Worm (Caenorhabditis elegans) whole organism, L4 larva: Measurements from ENCODE around the gene sod-4.

ENCODE experiments used
- D1046.2 ChIP-seq: fragments of 200-800 bp; sonication (Bioruptor generic); IDR thresholded peaks from 2 replicates; pipeline ENCODE4 v1.3.6; 2022; ENCODE audit warnings: missing genetic modification characterization, missing compliant biosample characterization
- F10B5.3 ChIP-seq: sonication (generic microtip); optimal IDR thresholded peaks from 2 replicates; lab custom pipeline; 2016; ENCODE audit warnings: mild to moderate bottlenecking, missing genetic modification characterization, missing compliant biosample characterization
- F26F4.8 ChIP-seq: fragments of 200-800 bp; sonication (Bioruptor generic); conservative IDR thresholded peaks from 2 replicates; pipeline ENCODE4 v1.3.6; 2022; ENCODE audit warnings: missing genetic modification characterization, missing compliant biosample characterization
- F49E8.2 ChIP-seq: sonication (generic microtip); optimal IDR thresholded peaks from 2 replicates; lab custom pipeline; 2016; ENCODE audit warnings: missing compliant biosample characterization, mild to moderate bottlenecking, missing genetic modification characterization, borderline replicate concordance
- R02D3.7 ChIP-seq: fragments of 150-350 bp; sonication (generic microtip); optimal IDR thresholded peaks from 3 replicates; lab custom pipeline; 2014; ENCODE audit warnings: missing biosample characterization, missing genetic modification characterization
- T20F7.1 ChIP-seq: fragments of 200-800 bp; sonication (Bioruptor generic); optimal IDR thresholded peaks from 2 replicates; lab custom pipeline; 2018; ENCODE audit warnings: mild to moderate bottlenecking, missing genetic modification characterization, missing compliant biosample characterization
- Y5F2A.4 ChIP-seq: fragments of 200-800 bp; sonication (Bioruptor generic); optimal IDR thresholded peaks from 2 replicates; lab custom pipeline; 2018; ENCODE audit warnings: mild to moderate bottlenecking, missing genetic modification characterization, missing compliant biosample characterization
- ZK546.5 ChIP-seq, 2 experiments: sonication (generic microtip); optimal IDR thresholded peaks; 2 replicates each; lab custom pipeline; 2017; ENCODE audit warnings: missing biosample characterization in 2 of 2, missing genetic modification characterization in 2 of 2
- ama-1 ChIP-seq: fragments of 150-350 bp; optimal IDR thresholded peaks from 2 replicates; lab custom pipeline; 2014; ENCODE audit warnings: inconsistent platforms, mixed read lengths
- ceh-20 ChIP-seq: fragments of 200-800 bp; sonication (Bioruptor generic); IDR thresholded peaks from 2 replicates; pipeline ENCODE4 v1.3.6; 2022; ENCODE audit warnings: missing genetic modification reagents, missing genetic modification characterization, missing compliant biosample characterization
- ceh-28 ChIP-seq: fragments of 150-350 bp; optimal IDR thresholded peaks from 2 replicates; lab custom pipeline; 2014; ENCODE audit warnings: missing biosample characterization, missing genetic modification reagents, missing genetic modification characterization
- ceh-44 ChIP-seq: fragments of 200-800 bp; sonication (Bioruptor generic); IDR thresholded peaks from 2 replicates; pipeline ENCODE4 v1.3.6; 2022; ENCODE audit warnings: missing genetic modification reagents, missing genetic modification characterization, missing compliant biosample characterization
- ceh-82 ChIP-seq: sonication (generic microtip); optimal IDR thresholded peaks from 2 replicates; lab custom pipeline; 2017; ENCODE audit warnings: missing biosample characterization, missing genetic modification characterization
- cey-2 ChIP-seq: sonication (generic microtip); optimal IDR thresholded peaks from 3 replicates; lab custom pipeline; 2017; ENCODE audit warnings: missing genetic modification characterization, mild to moderate bottlenecking, missing compliant biosample characterization, antibody characterized with exemption, borderline replicate concordance; ENCODE audit not compliant: insufficient read depth
- daf-16 ChIP-seq, 3 experiments: sonication (generic microtip); optimal IDR thresholded peaks; 2 replicates each; lab custom pipeline; 2016 to 2017; ENCODE audit warnings: missing genetic modification characterization in 3 of 3, missing genetic modification reagents in 3 of 3, mild to moderate bottlenecking in 2 of 3, missing compliant biosample characterization in 2 of 3, missing biosample characterization in 1 of 3, moderate library complexity in 1 of 3
- dmd-6 ChIP-seq: fragments of 200-800 bp; sonication (Bioruptor generic); IDR thresholded peaks from 2 replicates; pipeline ENCODE4 v1.3.6; 2022; ENCODE audit warnings: missing genetic modification reagents, missing genetic modification characterization, missing compliant biosample characterization
- dve-1 ChIP-seq: sonication (generic microtip); optimal IDR thresholded peaks from 2 replicates; lab custom pipeline; 2017; ENCODE audit warnings: antibody characterized with exemption, mild to moderate bottlenecking, missing genetic modification characterization, missing compliant biosample characterization; ENCODE audit not compliant: insufficient read depth
- egl-43 ChIP-seq: fragments of 200-800 bp; sonication (Bioruptor generic); IDR thresholded peaks from 2 replicates; pipeline ENCODE4 v1.3.6; 2022; ENCODE audit warnings: missing genetic modification reagents, missing genetic modification characterization, missing compliant biosample characterization
- gei-8 ChIP-seq: fragments of 200-800 bp; sonication (Bioruptor generic); optimal IDR thresholded peaks from 2 replicates; lab custom pipeline; 2018; ENCODE audit warnings: mild to moderate bottlenecking, missing genetic modification characterization, missing compliant biosample characterization
- hlh-11 ChIP-seq: fragments of 200-800 bp; sonication (Bioruptor generic); optimal IDR thresholded peaks from 2 replicates; lab custom pipeline; 2018; ENCODE audit warnings: mild to moderate bottlenecking, missing genetic modification characterization, missing compliant biosample characterization
- hlh-30 ChIP-seq: sonication (generic microtip); optimal IDR thresholded peaks from 2 replicates; lab custom pipeline; 2017; ENCODE audit warnings: antibody characterized with exemption, mild to moderate bottlenecking, missing genetic modification characterization, missing compliant biosample characterization; ENCODE audit not compliant: insufficient read depth
- lin-1 ChIP-seq: fragments of 200-800 bp; sonication (Bioruptor generic); IDR thresholded peaks from 2 replicates; pipeline ENCODE4 v1.3.6; 2022; ENCODE audit warnings: missing genetic modification reagents, missing genetic modification characterization, missing compliant biosample characterization
- lin-13 ChIP-seq: fragments of 150-350 bp; optimal IDR thresholded peaks from 2 replicates; lab custom pipeline; 2014; ENCODE audit warnings: missing biosample characterization, missing genetic modification reagents, missing genetic modification characterization
- lin-15B ChIP-seq: fragments of 150-350 bp; sonication (generic microtip); optimal IDR thresholded peaks from 3 replicates; lab custom pipeline; 2014; ENCODE audit warnings: missing biosample characterization, missing genetic modification characterization
- lin-39 ChIP-seq: fragments of 150-350 bp; optimal IDR thresholded peaks from 2 replicates; lab custom pipeline; 2014; ENCODE audit warnings: missing biosample characterization, missing genetic modification reagents, missing genetic modification characterization
- madf-5 ChIP-seq, 2 experiments: fragments of 200-800 bp; sonication (Bioruptor generic); IDR thresholded peaks; 2 replicates each; pipeline ENCODE4 v1.3.6; 2022; ENCODE audit warnings: missing compliant biosample characterization in 2 of 2, missing genetic modification characterization in 2 of 2
- madf-9 ChIP-seq: fragments of 200-800 bp; sonication (Bioruptor generic); conservative IDR thresholded peaks from 2 replicates; pipeline ENCODE4 v1.3.6; 2022; ENCODE audit warnings: missing genetic modification reagents, missing genetic modification characterization, missing compliant biosample characterization
- mdl-1 ChIP-seq, 2 experiments: fragments of 150-350 bp in 1 of 2; sonication (generic microtip) in 1 of 2; optimal IDR thresholded peaks; 2 replicates each; lab custom pipeline; 2014 to 2017; ENCODE audit warnings: missing biosample characterization in 2 of 2, missing genetic modification characterization in 2 of 2
- mdt-29 ChIP-seq: fragments of 200-800 bp; sonication (Bioruptor generic); IDR thresholded peaks from 2 replicates; pipeline ENCODE4 v1.3.6; 2022; ENCODE audit warnings: missing genetic modification reagents, missing genetic modification characterization, missing compliant biosample characterization
- mep-1 ChIP-seq: fragments of 150-350 bp; sonication (generic microtip); optimal IDR thresholded peaks from 3 replicates; lab custom pipeline; 2014; ENCODE audit warnings: missing biosample characterization, missing genetic modification characterization
- mes-2 ChIP-seq: sonication (generic microtip); optimal IDR thresholded peaks from 2 replicates; lab custom pipeline; 2016; ENCODE audit warnings: missing genotype, mild to moderate bottlenecking, missing genetic modification characterization, missing compliant biosample characterization; ENCODE audit not compliant: poor library complexity, severe bottlenecking
- nhr-10 ChIP-seq: fragments of 150-350 bp; optimal IDR thresholded peaks from 2 replicates; lab custom pipeline; 2014; ENCODE audit warnings: missing biosample characterization, missing genetic modification characterization
- nhr-102 ChIP-seq: sonication (generic microtip); optimal IDR thresholded peaks from 2 replicates; lab custom pipeline; 2016; ENCODE audit warnings: mild to moderate bottlenecking, missing genetic modification characterization, moderate library complexity, missing compliant biosample characterization
- nhr-41 ChIP-seq: fragments of 200-800 bp; sonication (Bioruptor generic); IDR thresholded peaks from 2 replicates; pipeline ENCODE4 v1.3.6; 2022; ENCODE audit warnings: missing genetic modification reagents, missing genetic modification characterization, missing compliant biosample characterization
- nhr-48 ChIP-seq: sonication (generic microtip); optimal IDR thresholded peaks from 2 replicates; lab custom pipeline; 2016; ENCODE audit warnings: mild to moderate bottlenecking, missing genetic modification characterization, missing compliant biosample characterization
- nhr-6 ChIP-seq: fragments of 150-350 bp; optimal IDR thresholded peaks from 2 replicates; lab custom pipeline; 2014; ENCODE audit warnings: missing biosample characterization, missing genetic modification characterization
- nhr-76 ChIP-seq: fragments of 150-350 bp; optimal IDR thresholded peaks from 2 replicates; lab custom pipeline; 2014; ENCODE audit warnings: missing biosample characterization, missing genetic modification characterization
- nhr-77 ChIP-seq: fragments of 150-350 bp; optimal IDR thresholded peaks from 2 replicates; lab custom pipeline; 2014; ENCODE audit warnings: missing biosample characterization, missing genetic modification characterization
- pha-4 ChIP-seq, 2 experiments: fragments of 150-350 bp in 1 of 2; fragments of 200-800 bp in 1 of 2; sonication (Bioruptor generic) in 1 of 2; IDR thresholded peaks in 1 of 2; optimal IDR thresholded peaks in 1 of 2; 2 replicates each; pipeline versions ENCODE4 v1.3.6 to Lab custom; 2014 to 2022; ENCODE audit warnings: missing genetic modification characterization in 2 of 2, missing genetic modification reagents in 2 of 2, missing biosample characterization in 1 of 2, missing compliant biosample characterization in 1 of 2
- rbr-2 ChIP-seq: sonication (generic microtip); optimal IDR thresholded peaks from 2 replicates; lab custom pipeline; 2016; ENCODE audit warnings: missing genotype, missing genetic modification characterization, missing compliant biosample characterization
- snpc-1.2 ChIP-seq: fragments of 200-800 bp; sonication (Bioruptor generic); IDR thresholded peaks from 2 replicates; pipeline ENCODE4 v1.3.6; 2022; ENCODE audit warnings: missing genetic modification reagents, missing genetic modification characterization, missing compliant biosample characterization
- snpc-4 ChIP-seq: fragments of 150-350 bp; optimal IDR thresholded peaks from 2 replicates; lab custom pipeline; 2014; ENCODE audit warnings: missing biosample characterization, missing genetic modification characterization
- unc-130 ChIP-seq: sonication (generic microtip); optimal IDR thresholded peaks from 2 replicates; lab custom pipeline; 2016; ENCODE audit warnings: missing genetic modification reagents, missing genetic modification characterization, missing compliant biosample characterization
- unc-62 ChIP-seq, 3 experiments: fragments of 150-350 bp in 1 of 3; sonication (generic microtip); optimal IDR thresholded peaks in 2 of 3; peaks in 1 of 3; 1 replicate in 1 of 3; 2 replicates in 2 of 3; lab custom pipeline; 2014 to 2017; ENCODE audit warnings: missing biosample characterization in 3 of 3, missing genetic modification characterization in 3 of 3, missing genetic modification reagents in 3 of 3, missing genotype in 1 of 3
- vab-7 ChIP-seq: fragments of 200-800 bp; sonication (Bioruptor generic); IDR thresholded peaks from 2 replicates; pipeline ENCODE4 v1.3.6; 2022; ENCODE audit warnings: missing genetic modification reagents, missing genetic modification characterization, missing compliant biosample characterization
- zag-1 ChIP-seq: fragments of 150-350 bp; optimal IDR thresholded peaks from 2 replicates; lab custom pipeline; 2014; ENCODE audit warnings: missing biosample characterization, missing genetic modification characterization
- zfp-3 ChIP-seq: fragments of 200-800 bp; sonication (Bioruptor generic); conservative IDR thresholded peaks from 2 replicates; pipeline ENCODE4 v1.3.6; 2022; ENCODE audit warnings: missing genetic modification reagents, missing genetic modification characterization, missing compliant biosample characterization
- zip-2 ChIP-seq: fragments of 150-350 bp; optimal IDR thresholded peaks from 2 replicates; lab custom pipeline; 2014; ENCODE audit warnings: missing biosample characterization, missing genetic modification characterization

sod-4 gene

DNA sequence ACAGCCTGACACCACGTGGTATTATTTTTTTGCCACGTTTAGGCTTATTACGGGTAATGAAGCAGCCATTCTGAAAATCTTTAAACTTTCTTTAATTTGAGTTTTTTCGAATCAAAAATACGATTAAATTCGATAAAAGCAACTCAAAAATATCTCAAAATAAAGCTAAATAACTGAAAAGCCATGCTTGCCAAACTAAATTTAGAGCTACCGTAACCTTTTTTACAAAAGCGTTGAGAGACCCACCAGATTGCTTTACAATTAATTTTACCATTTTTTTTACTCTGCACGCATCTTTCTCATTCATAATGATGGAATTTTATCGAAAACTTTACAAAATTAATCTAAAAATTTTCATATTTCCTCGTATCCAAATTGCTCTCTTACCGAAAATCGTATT is 12.1 kb downstream of the sod-4 start:
- no peak for TF ChIP-seq egl-43
- TF ChIP-seq snpc-1.2 = no peak
- no peak for TF ChIP-seq lin-39 (tag; lab: Kevin White, UChicago)
- no peak for TF ChIP-seq lin-13
- no peak for TF ChIP-seq ama-1 (lab: Kevin White, UChicago)
- no peak for TF ChIP-seq F10B5.3 (tag; lab: Kevin White, UChicago)
- no peak for TF ChIP-seq unc-62 (GFP tag; optimal IDR thresholded peaks at IDR 0.05 in 1 of 2; lab: Kevin White, UChicago)
- TF ChIP-seq unc-62 (tag; optimal IDR thresholded peaks at IDR 0.05; lab: Kevin White, UChicago) = no peak
- no peak for TF ChIP-seq nhr-48 (tag; lab: Kevin White, UChicago)
- no peak for TF ChIP-seq mep-1 (tag; lab: Kevin White, UChicago)
- TF ChIP-seq zip-2 (tag; lab: Kevin White, UChicago) = no peak
- no peak for TF ChIP-seq rbr-2 (tag; lab: Kevin White, UChicago)
- TF ChIP-seq gei-8 = no peak
- TF ChIP-seq zag-1 (tag; lab: Kevin White, UChicago) = no peak
- no peak for TF ChIP-seq Y5F2A.4 (GFP tag; lab: Kevin White, UChicago)
- no peak for TF ChIP-seq nhr-76 (tag; lab: Kevin White, UChicago)
- no peak for TF ChIP-seq nhr-6 (tag; lab: Kevin White, UChicago)
- no peak for TF ChIP-seq ceh-28 (tag; lab: Kevin White, UChicago)
- TF ChIP-seq mdl-1 (tag; optimal IDR thresholded peaks at IDR 0.05; lab: Kevin White, UChicago) = no peak

DNA sequence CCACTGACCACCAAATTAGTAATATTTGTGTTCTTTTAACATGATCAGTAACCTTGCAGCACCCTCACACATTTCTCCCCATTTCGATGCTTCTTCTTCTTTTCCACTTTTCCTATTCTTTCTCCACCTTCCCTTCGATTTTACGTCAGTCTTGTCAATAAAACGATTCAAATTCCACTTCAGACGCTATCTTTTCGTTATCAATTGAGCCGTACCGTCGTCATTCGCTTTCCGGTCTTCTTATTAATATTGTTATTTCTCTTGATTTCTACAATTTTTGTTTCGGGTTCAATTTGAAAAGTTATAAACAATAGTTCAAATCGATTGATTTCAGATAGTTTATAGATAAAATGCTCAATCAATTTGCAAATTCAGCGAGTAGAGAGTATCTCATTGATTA is 12.7 kb downstream of the sod-4 start:
- TF ChIP-seq ama-1 (lab: Kevin White, UChicago) = no peak
- TF ChIP-seq nhr-48 (tag; lab: Kevin White, UChicago) = no peak
- peak; percentile 67 for TF ChIP-seq dve-1
- TF ChIP-seq zfp-3 (GFP tag; lab: Robert Waterston, UW) = no peak
- no peak for TF ChIP-seq F26F4.8 (GFP tag; lab: Robert Waterston, UW)
- no peak for TF ChIP-seq ceh-44 (GFP tag; lab: Robert Waterston, UW)
- TF ChIP-seq vab-7 (GFP tag; lab: Robert Waterston, UW) = no peak
- TF ChIP-seq ceh-82 (tag; lab: Kevin White, UChicago) = no peak
- TF ChIP-seq D1046.2 = no peak
- no peak for TF ChIP-seq madf-5 (GFP tag; IDR thresholded peaks at IDR 0.05; lab: Robert Waterston, UW)
- TF ChIP-seq hlh-30 = no peak
- peak; percentile 53 for TF ChIP-seq dmd-6
- no peak for TF ChIP-seq nhr-10 (tag; lab: Kevin White, UChicago)
- no peak for TF ChIP-seq lin-1
- TF ChIP-seq nhr-77 (tag; lab: Kevin White, UChicago) = peak; percentile 54
- TF ChIP-seq unc-130 (GFP tag; lab: Kevin White, UChicago) = no peak
- TF ChIP-seq nhr-41 (GFP tag; lab: Robert Waterston, UW) = no peak
- TF ChIP-seq T20F7.1 (GFP tag; lab: Kevin White, UChicago) = no peak
- TF ChIP-seq R02D3.7 (tag; lab: Kevin White, UChicago) = no peak
- no peak for TF ChIP-seq mep-1 (tag; lab: Kevin White, UChicago)
- TF ChIP-seq madf-9 (GFP tag; lab: Robert Waterston, UW) = no peak
- no peak for TF ChIP-seq ceh-20 (GFP tag; lab: Robert Waterston, UW)
- TF ChIP-seq hlh-11 (tag; lab: Kevin White, UChicago) = peak; percentile 31
- no peak for TF ChIP-seq cey-2 (tag; lab: Kevin White, UChicago)
- TF ChIP-seq nhr-102 = no peak
- TF ChIP-seq mes-2 = no peak
- TF ChIP-seq nhr-76 (tag; lab: Kevin White, UChicago) = no peak
- no peak for TF ChIP-seq daf-16 (GFP tag; optimal IDR thresholded peaks at IDR 0.05; lab: Kevin White, UChicago)
- TF ChIP-seq daf-16 (tag; optimal IDR thresholded peaks at IDR 0.05; lab: Kevin White, UChicago) = peak; percentile 85
- TF ChIP-seq lin-15B (tag; lab: Kevin White, UChicago) = no peak
- TF ChIP-seq mdt-29 (GFP tag; lab: Robert Waterston, UW) = no peak
- TF ChIP-seq ceh-28 (tag; lab: Kevin White, UChicago) = no peak
- TF ChIP-seq nhr-6 (tag; lab: Kevin White, UChicago) = no peak
- no peak for TF ChIP-seq ZK546.5 (tag; optimal IDR thresholded peaks at IDR 0.05; lab: Kevin White, UChicago)
- no peak for TF ChIP-seq Y5F2A.4 (GFP tag; lab: Kevin White, UChicago)
- TF ChIP-seq pha-4 (GFP tag; IDR thresholded peaks at IDR 0.05; lab: Robert Waterston, UW) = no peak
- TF ChIP-seq pha-4 (tag; optimal IDR thresholded peaks at IDR 0.05; lab: Kevin White, UChicago) = no peak
- TF ChIP-seq F49E8.2 = no peak
- no peak for TF ChIP-seq snpc-4 (tag; lab: Kevin White, UChicago)
